Worm (Caenorhabditis elegans): ENCODE results near the gene ZK262.19.
A peak's percentile ranks its signal among the peaks of the same experiment; 100 is the strongest.
"Not testable (repeated sequence)": the region's sequence is repeated elsewhere in the genome, so short reads cannot be mapped to it uniquely, and the experiment has no call there.

The ZK262.19 gene

DNA sequence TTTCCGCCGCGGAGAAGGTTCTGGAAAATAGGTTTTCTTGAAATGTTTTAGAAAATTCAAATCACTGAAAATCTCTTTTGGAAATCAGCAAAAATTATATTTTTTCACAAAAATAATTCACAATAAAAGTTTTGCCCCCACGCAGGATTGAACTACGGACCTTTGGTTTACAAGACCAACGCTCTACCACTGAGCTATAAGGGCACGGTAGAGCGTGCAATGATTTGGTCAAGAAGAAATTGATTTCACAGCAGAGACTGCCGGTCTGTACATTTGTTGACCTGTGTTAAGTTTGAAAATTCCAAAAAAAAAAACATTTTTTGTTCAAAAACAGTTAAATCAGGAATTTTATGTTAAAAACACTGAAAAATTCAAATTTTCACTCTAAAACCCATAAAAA lies 13.1 kb downstream of the ZK262.19 start:
- TF ChIP-seq nhr-25 (tag; optimal IDR thresholded peaks at IDR 0.05), result no peak
- peak; percentile 1 for TF ChIP-seq fos-1 (tag; optimal IDR thresholded peaks at IDR 0.05)

DNA sequence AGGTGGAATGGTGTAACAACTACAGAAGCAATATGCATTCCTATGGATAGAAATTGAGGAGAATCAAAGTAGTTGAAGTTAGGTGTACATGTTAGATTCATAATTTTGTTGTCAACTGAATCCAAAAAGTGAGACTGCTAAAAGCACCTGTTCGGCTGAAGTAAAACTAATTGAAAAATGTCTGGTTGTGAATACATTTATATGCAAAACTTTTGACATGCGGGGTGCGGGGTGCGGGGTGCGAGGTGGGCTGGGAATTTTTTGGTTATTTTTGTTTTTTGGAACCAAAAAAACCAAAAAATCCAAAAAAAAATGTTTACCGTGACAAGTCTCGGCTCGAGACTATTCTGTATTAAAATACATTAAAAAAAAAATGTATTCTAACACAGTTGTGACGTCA lies 15.3 kb downstream of the ZK262.19 start, which contains the start of gene srh-207:
srh-207 (minus strand) TSS at position 101 of the 400 bp plus-strand sequence.
- TF ChIP-seq crh-2 (tag; optimal IDR thresholded peaks at IDR 0.05), result no peak
- TF ChIP-seq zag-1 (tag; optimal IDR thresholded peaks at IDR 0.05), result no peak

DNA sequence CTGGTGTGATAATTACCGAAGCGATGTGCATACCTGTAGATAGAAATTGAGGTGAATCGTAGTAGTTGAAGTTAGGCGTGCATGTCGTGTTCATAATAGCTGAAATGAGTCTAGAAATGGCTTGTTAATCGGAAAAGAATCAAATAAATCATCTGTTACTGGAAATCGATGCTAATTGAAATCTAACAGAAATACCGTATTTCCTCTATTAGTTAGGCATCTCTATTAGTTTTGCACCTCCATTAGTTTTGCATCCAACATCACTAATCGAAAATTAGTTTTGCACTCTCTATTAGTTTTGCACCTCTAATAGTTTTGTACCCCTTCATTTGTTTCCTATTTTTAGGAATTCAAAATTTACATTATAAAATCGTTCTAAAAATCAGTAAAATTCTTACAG lies 20.7 kb downstream of the ZK262.19 start, which contains the start of gene srh-209:
srh-209 (minus strand) TSS at position 101 of the 400 bp plus-strand sequence.
- not testable (repeated sequence) for TF ChIP-seq sma-9 (GFP tag; optimal IDR thresholded peaks at IDR 0.05); sma-9 (tag; optimal IDR thresholded peaks at IDR 0.05); nhr-21 (tag; optimal IDR thresholded peaks at IDR 0.05); mbf-1 (tag; optimal IDR thresholded peaks at IDR 0.05)

DNA sequence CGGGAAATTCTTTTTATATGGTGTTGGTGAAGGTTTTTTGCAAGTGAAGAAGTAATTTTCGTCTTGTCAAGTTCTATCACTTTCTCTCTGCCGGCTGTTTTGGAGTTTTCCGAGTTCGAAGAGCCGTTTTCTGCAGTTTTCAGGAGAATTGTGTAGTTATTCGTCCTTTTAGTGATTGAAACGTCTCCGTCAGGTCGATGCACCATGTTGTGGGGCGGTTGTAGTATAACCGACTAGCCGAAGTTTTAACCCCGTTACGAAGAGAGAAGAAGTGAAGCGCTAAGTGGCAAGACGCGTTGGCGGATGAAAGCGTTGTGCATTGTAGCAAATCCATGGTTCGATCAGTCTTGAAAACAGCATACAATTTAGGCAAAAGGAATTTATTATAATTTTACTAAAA lies 22.7 kb downstream of the ZK262.19 start:
- no peak for TF ChIP-seq ceh-16 (tag; optimal IDR thresholded peaks at IDR 0.05)
- no peak for TF ChIP-seq nhr-11 (tag; optimal IDR thresholded peaks at IDR 0.05)
- no peak for TF ChIP-seq sma-9 (GFP tag; optimal IDR thresholded peaks at IDR 0.05)
- no peak for TF ChIP-seq sma-9 (tag; optimal IDR thresholded peaks at IDR 0.05)
- no peak for TF ChIP-seq alr-1 (tag; optimal IDR thresholded peaks at IDR 0.05)
- TF ChIP-seq nhr-77 (tag; optimal IDR thresholded peaks at IDR 0.05), result no peak
- TF ChIP-seq ztf-11 (tag; optimal IDR thresholded peaks at IDR 0.05), result no peak
- no peak for TF ChIP-seq mab-5 (tag; optimal IDR thresholded peaks at IDR 0.05)
- no peak for TF ChIP-seq gmeb-1 (tag; optimal IDR thresholded peaks at IDR 0.05)
- TF ChIP-seq ceh-82 (tag; optimal IDR thresholded peaks at IDR 0.05), result no peak
- TF ChIP-seq mbf-1 (tag; optimal IDR thresholded peaks at IDR 0.05), result no peak
- TF ChIP-seq R02D3.7 (tag; optimal IDR thresholded peaks at IDR 0.05), result no peak
- no peak for TF ChIP-seq egl-27 (tag; optimal IDR thresholded peaks at IDR 0.05)
- TF ChIP-seq elt-1 (tag; optimal IDR thresholded peaks at IDR 0.05), result no peak
- TF ChIP-seq dmd-4 (tag; optimal IDR thresholded peaks at IDR 0.05), result no peak
- no peak for TF ChIP-seq lin-11 (tag; optimal IDR thresholded peaks at IDR 0.05)
- TF ChIP-seq nhr-25 (tag; optimal IDR thresholded peaks at IDR 0.05), result no peak
- TF ChIP-seq ZK546.5 (tag; optimal IDR thresholded peaks at IDR 0.05), result no peak
- no peak for TF ChIP-seq fos-1 (tag; optimal IDR thresholded peaks at IDR 0.05)
- no peak for TF ChIP-seq snpc-4 (tag; optimal IDR thresholded peaks at IDR 0.05)
- TF ChIP-seq nhr-237 (tag; optimal IDR thresholded peaks at IDR 0.05), result no peak

DNA sequence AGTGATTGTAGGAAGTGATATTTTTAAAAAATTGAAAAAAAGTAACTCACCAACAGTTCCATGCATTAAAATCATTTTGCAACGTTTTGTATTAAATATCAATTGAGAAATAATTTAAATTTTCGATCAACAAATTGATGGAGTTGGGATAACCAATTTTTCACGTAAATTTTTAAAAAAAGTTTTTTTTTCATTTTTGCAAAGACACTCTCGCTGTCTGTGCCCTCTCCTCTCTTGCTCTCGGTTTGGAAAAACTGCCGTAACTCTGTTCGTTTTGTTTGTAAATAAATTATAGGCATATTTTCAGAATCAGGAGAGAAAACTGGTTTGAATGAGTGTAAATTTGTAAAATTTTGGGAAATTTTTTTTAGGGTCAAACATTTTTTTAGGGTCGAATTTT lies 27.6 kb downstream of the ZK262.19 start, which contains the start of gene Y51A2B.16:
Y51A2B.16 (minus strand) TSS at position 101 of the 400 bp plus-strand sequence.
- no peak for TF ChIP-seq nhr-77 (tag; optimal IDR thresholded peaks at IDR 0.05)
- no peak for TF ChIP-seq elt-3 (tag; optimal IDR thresholded peaks at IDR 0.05)
- TF ChIP-seq sem-4 (tag; optimal IDR thresholded peaks at IDR 0.05), result no peak
- no peak for TF ChIP-seq ztf-1 (GFP tag; conservative IDR thresholded peaks at IDR 0.05)
- no peak for TF ChIP-seq mdl-1 (tag; optimal IDR thresholded peaks at IDR 0.05)

DNA sequence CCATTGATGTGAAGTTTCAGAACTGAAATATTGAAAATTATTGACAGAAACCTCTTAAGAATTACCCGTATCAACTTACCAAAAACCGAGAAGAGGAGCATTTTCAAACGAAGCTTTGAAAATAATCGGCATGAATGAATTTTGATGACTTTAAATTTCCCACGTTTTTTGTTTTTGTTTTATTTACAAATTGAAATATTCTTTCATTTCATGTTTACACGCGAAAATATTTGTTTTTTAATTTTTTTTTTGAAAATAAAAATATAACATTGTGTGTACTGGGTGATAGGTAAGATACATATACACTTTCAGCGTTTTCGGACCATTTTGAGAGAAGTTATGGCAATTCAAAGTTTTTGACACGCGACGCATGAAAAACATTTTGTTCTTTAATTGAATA lies 29.8 kb downstream of the ZK262.19 start, which contains the start of gene Y51A2B.9:
Y51A2B.9 (minus strand) TSS at position 101 of the 400 bp plus-strand sequence.
- no peak for TF ChIP-seq sem-4 (tag; optimal IDR thresholded peaks at IDR 0.05)

DNA sequence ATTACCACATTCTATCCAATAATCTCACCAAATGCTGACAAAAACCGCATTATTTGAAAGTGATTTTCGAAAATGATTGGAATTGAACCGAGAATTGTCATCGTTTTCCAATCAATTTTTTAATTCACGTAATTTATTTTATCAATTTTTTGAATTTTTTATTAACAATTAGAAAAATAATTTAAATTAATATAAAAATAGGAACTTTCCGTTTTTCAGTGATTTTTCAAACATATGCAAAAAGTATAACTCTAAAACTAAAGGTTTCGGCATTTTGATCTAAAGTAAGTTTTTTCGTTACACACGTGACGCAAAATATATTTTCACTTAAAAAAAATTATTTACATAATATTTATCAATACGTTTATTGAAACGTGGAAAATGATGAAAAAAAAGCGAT lies 31.2 kb downstream of the ZK262.19 start, which contains the start of gene Y51A2B.6:
Y51A2B.6 (minus strand) TSS at position 101 of the 400 bp plus-strand sequence.
- TF ChIP-seq lin-11 (tag; optimal IDR thresholded peaks at IDR 0.05) (no peak), C34F6.9 (tag; optimal IDR thresholded peaks at IDR 0.05) (no peak), nhr-12 (tag; optimal IDR thresholded peaks at IDR 0.05) (no peak), unc-39 (tag; optimal IDR thresholded peaks at IDR 0.05) (no peak), ZK546.5 (tag; optimal IDR thresholded peaks at IDR 0.05) (no peak), nhr-23 (tag; optimal IDR thresholded peaks at IDR 0.05) (no peak), F13H6.1 (tag; optimal IDR thresholded peaks at IDR 0.05) (no peak), mab-5 (tag; optimal IDR thresholded peaks at IDR 0.05) (no peak)
